Worm (Caenorhabditis elegans) whole organism, L1 larva: Measurements from ENCODE around the gene pbo-4.

Source experiments
- C16A3.4 ChIP-seq: fragments of 150-350 bp; optimal IDR thresholded peaks from 2 replicates; lab custom pipeline; 2014; ENCODE audit warnings: missing biosample characterization, missing genetic modification characterization
- F16B12.6 ChIP-seq: fragments of 150-350 bp; optimal IDR thresholded peaks from 2 replicates; lab custom pipeline; 2014; ENCODE audit warnings: missing biosample characterization, missing genetic modification characterization
- alr-1 ChIP-seq: fragments of 200-800 bp; sonication (Bioruptor generic); optimal IDR thresholded peaks from 2 replicates; lab custom pipeline; 2018; ENCODE audit warnings: borderline replicate concordance, mild to moderate bottlenecking, missing genetic modification characterization, missing compliant biosample characterization
- ama-1 ChIP-seq: fragments of 150-350 bp; optimal IDR thresholded peaks from 2 replicates; lab custom pipeline; 2014
- blmp-1 ChIP-seq: fragments of 150-350 bp; optimal IDR thresholded peaks from 2 replicates; lab custom pipeline; 2014; ENCODE audit warnings: missing biosample characterization, missing genetic modification characterization
- ceh-82 ChIP-seq, 3 experiments: fragments of 150-350 bp in 1 of 3; sonication (generic microtip) in 2 of 3; optimal IDR thresholded peaks; 2 replicates each; lab custom pipeline; 2014 to 2017; ENCODE audit warnings: missing biosample characterization in 3 of 3, missing genetic modification characterization in 3 of 3
- ceh-90 ChIP-seq: sonication (generic microtip); optimal IDR thresholded peaks from 2 replicates; lab custom pipeline; 2016; ENCODE audit warnings: missing genetic modification characterization, missing compliant biosample characterization
- efl-1 ChIP-seq, 4 experiments: fragments of 150-350 bp; optimal IDR thresholded peaks in 3 of 4; peaks in 1 of 4; 1 replicate in 1 of 4; 2 replicates in 3 of 4; lab custom pipeline; 2014; ENCODE audit warnings: missing biosample characterization in 2 of 4, missing genetic modification characterization in 2 of 4, missing genetic modification reagents in 2 of 4
- efl-3 ChIP-seq: fragments of 200-800 bp; sonication (Bioruptor generic); optimal IDR thresholded peaks from 2 replicates; lab custom pipeline; 2018; ENCODE audit warnings: mild to moderate bottlenecking, missing genetic modification characterization, missing compliant biosample characterization
- egl-13 ChIP-seq: sonication (generic microtip); optimal IDR thresholded peaks from 2 replicates; lab custom pipeline; 2016; ENCODE audit warnings: missing genotype, missing genetic modification reagents, missing genetic modification characterization, missing compliant biosample characterization
- elt-2 ChIP-seq: sonication (generic microtip); optimal IDR thresholded peaks from 2 replicates; lab custom pipeline; 2016; ENCODE audit warnings: missing genetic modification characterization, mild to moderate bottlenecking, inconsistent platforms, missing compliant biosample characterization, missing genetic modification reagents
- grh-1 ChIP-seq: fragments of 200-800 bp; sonication (Bioruptor generic); IDR thresholded peaks from 2 replicates; pipeline ENCODE4 v1.3.6; 2022; ENCODE audit warnings: missing genetic modification reagents, missing genetic modification characterization, missing compliant biosample characterization
- hlh-17 ChIP-seq: fragments of 200-800 bp; sonication (Bioruptor generic); optimal IDR thresholded peaks from 2 replicates; lab custom pipeline; 2018; ENCODE audit warnings: missing genetic modification characterization, mild to moderate bottlenecking, missing compliant biosample characterization, moderate library complexity, borderline replicate concordance
- hpl-2 ChIP-seq: fragments of 150-350 bp; optimal IDR thresholded peaks from 2 replicates; lab custom pipeline; 2014; ENCODE audit warnings: missing biosample characterization, missing genetic modification reagents, missing genetic modification characterization
- lin-15B ChIP-seq: fragments of 150-350 bp; sonication (generic microtip); optimal IDR thresholded peaks from 3 replicates; lab custom pipeline; 2014; ENCODE audit warnings: missing biosample characterization, missing genetic modification characterization
- lin-35 ChIP-seq, 2 experiments: fragments of 150-350 bp; optimal IDR thresholded peaks; 2 replicates each; lab custom pipeline; 2014; ENCODE audit warnings: missing biosample characterization in 2 of 2, missing genetic modification characterization in 2 of 2, missing genetic modification reagents in 2 of 2
- lir-3 ChIP-seq: sonication (generic microtip); optimal IDR thresholded peaks from 2 replicates; lab custom pipeline; 2016; ENCODE audit warnings: mild to moderate bottlenecking, missing genetic modification characterization, moderate library complexity, missing compliant biosample characterization; ENCODE audit not compliant: poor library complexity
- mdl-1 ChIP-seq, 2 experiments: fragments of 150-350 bp; optimal IDR thresholded peaks; 2 replicates each; lab custom pipeline; 2014 to 2017; ENCODE audit warnings: missing biosample characterization in 2 of 2, missing genetic modification characterization in 2 of 2, inconsistent platforms in 1 of 2
- mep-1 ChIP-seq: fragments of 150-350 bp; optimal IDR thresholded peaks from 2 replicates; lab custom pipeline; 2014; ENCODE audit warnings: missing biosample characterization, missing genetic modification characterization
- nhr-19 ChIP-seq: fragments of 200-800 bp; sonication (Bioruptor generic); conservative IDR thresholded peaks from 2 replicates; pipeline ENCODE4 v1.3.6; 2022; ENCODE audit warnings: missing genetic modification characterization, missing compliant biosample characterization
- nhr-28 ChIP-seq: fragments of 150-350 bp; optimal IDR thresholded peaks from 2 replicates; lab custom pipeline; 2014; ENCODE audit warnings: missing biosample characterization, missing genetic modification characterization
- nhr-77 ChIP-seq: fragments of 150-350 bp; optimal IDR thresholded peaks from 2 replicates; lab custom pipeline; 2014; ENCODE audit warnings: missing biosample characterization, missing genetic modification characterization
- nhr-84 ChIP-seq: sonication (generic microtip); optimal IDR thresholded peaks from 2 replicates; lab custom pipeline; 2017; ENCODE audit warnings: missing biosample characterization, missing genetic modification characterization
- pax-3 ChIP-seq: fragments of 200-800 bp; sonication (Bioruptor generic); optimal IDR thresholded peaks from 2 replicates; lab custom pipeline; 2018; ENCODE audit warnings: mild to moderate bottlenecking, missing genetic modification characterization, moderate library complexity, missing compliant biosample characterization
- skn-1 ChIP-seq: fragments of 150-350 bp; optimal IDR thresholded peaks from 2 replicates; lab custom pipeline; 2014; ENCODE audit warnings: missing biosample characterization, missing genetic modification characterization
- snu-23 ChIP-seq: sonication (generic microtip); optimal IDR thresholded peaks from 2 replicates; lab custom pipeline; 2016; ENCODE audit warnings: missing genetic modification characterization, missing compliant biosample characterization
- sptf-1 ChIP-seq: fragments of 150-350 bp; optimal IDR thresholded peaks from 2 replicates; lab custom pipeline; 2014; ENCODE audit warnings: missing biosample characterization, missing genetic modification characterization
- swsn-7 ChIP-seq: sonication (generic microtip); optimal IDR thresholded peaks from 2 replicates; lab custom pipeline; 2016; ENCODE audit warnings: missing genetic modification characterization, missing compliant biosample characterization
- unc-30 ChIP-seq: sonication (generic microtip); optimal IDR thresholded peaks from 2 replicates; lab custom pipeline; 2017; ENCODE audit warnings: missing biosample characterization, missing genetic modification characterization
- zip-4 ChIP-seq: fragments of 200-800 bp; sonication (Bioruptor generic); optimal IDR thresholded peaks from 2 replicates; lab custom pipeline; 2018; ENCODE audit warnings: mild to moderate bottlenecking, missing genetic modification characterization, moderate library complexity, missing compliant biosample characterization
- ztf-11 ChIP-seq, 2 experiments: sonication (generic microtip); optimal IDR thresholded peaks; 2 replicates each; lab custom pipeline; 2016 to 2017; ENCODE audit warnings: missing genetic modification characterization in 2 of 2, missing biosample characterization in 1 of 2, missing compliant biosample characterization in 1 of 2

Gene pbo-4

DNA sequence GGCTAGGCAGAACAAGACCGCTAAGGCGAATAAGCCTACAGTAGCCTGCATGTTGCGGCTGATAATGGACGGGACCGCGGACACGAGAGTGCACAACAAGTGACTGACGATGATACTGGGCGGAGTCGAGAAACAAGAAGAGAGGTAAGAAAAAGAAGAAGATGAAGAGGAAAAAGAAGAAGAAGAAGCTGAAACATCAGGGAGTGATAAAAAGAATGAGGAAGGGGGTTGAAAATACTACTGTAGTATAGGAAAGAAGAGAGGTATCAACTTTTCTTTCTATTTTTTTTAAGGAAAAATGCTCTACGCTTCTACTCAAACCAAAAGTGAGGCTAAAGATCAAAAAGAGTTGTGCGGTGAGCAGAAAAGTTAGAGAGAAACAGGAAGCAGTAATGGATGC, 5.1 kb upstream of the pbo-4 start, which contains the start of gene T21B6.3:
TSS of gene T21B6.3 (minus strand) at position 101 of the 400 bp plus-strand sequence.
- TF ChIP-seq lin-15B (tag; lab: Kevin White, UChicago) (no peak), efl-1 (optimal IDR thresholded peaks at IDR 0.05; lab: Kevin White, UChicago) (no peak), efl-1 (GFP tag; optimal IDR thresholded peaks at IDR 0.05 in 1 of 2; lab: Kevin White, UChicago) (peak in 1 of 2 experiments; percentile 41)

DNA sequence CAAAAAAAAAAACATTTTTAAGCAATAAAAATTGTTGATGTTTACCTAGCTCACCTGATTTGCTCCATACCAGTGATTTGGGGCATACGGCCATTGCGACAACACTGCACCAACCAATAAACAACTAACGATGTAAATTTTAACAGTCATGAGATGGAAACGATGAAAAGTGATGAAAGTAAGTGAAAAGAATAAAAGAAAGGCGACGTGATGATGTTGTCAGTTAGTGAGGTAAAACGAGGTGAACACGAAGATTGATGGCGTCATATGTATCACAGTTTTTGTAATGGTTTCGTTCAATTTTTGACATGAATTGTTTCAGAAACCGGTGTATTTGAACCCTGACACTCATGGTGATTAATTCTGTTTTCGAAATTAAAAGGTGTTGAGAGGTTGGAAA, 2.8 kb upstream of the pbo-4 start, which contains the start of gene K09C8.7:
TSS of gene K09C8.7 (minus strand) at position 226 of the 400 bp plus-strand sequence.
- TF ChIP-seq hpl-2 (GFP tag; lab: Kevin White, UChicago) (no peak), lin-35 (GFP tag; optimal IDR thresholded peaks at IDR 0.05; lab: Kevin White, UChicago) (peak in 1 of 2 experiments; percentile 9), efl-3 (GFP tag; lab: Kevin White, UChicago) (no peak), nhr-28 (tag; lab: Kevin White, UChicago) (no peak), ceh-82 (tag; optimal IDR thresholded peaks at IDR 0.05; lab: Kevin White, UChicago) (no peak), blmp-1 (tag; lab: Kevin White, UChicago) (peak; percentile 60)

DNA sequence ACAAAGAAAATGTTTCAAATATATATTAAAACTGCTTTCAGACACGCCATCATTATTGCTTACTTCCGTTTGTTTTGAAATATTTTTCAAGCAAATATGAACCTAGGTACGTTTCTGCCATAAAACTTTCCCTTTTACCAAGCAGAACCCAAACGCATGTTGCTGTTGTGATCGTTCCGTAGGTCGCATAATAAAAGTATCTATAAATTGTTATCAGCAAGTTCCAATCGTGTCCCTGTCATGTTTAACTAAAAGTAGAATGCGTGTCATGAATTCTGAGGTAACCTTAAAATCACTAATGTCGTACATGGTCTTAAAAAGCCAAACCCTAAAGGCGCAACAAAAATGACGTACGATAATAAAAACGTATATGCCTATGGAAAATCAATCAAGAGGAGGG, 2.0 kb upstream of the pbo-4 start:
- TF ChIP-seq skn-1 (tag; lab: Kevin White, UChicago): no peak
- no peak for TF ChIP-seq mdl-1 (tag; optimal IDR thresholded peaks at IDR 0.05; lab: Kevin White, UChicago)
- no peak for TF ChIP-seq alr-1 (tag; lab: Kevin White, UChicago)
- TF ChIP-seq lir-3 (tag; lab: Kevin White, UChicago): no peak

ce11 chrX:10956972-10957678, 3.2 kb downstream of the pbo-4 start:
- TF ChIP-seq elt-2 (tag; lab: Kevin White, UChicago) (peak; percentile 5), ztf-11 (tag; optimal IDR thresholded peaks at IDR 0.05; lab: Kevin White, UChicago) (no peak)

DNA sequence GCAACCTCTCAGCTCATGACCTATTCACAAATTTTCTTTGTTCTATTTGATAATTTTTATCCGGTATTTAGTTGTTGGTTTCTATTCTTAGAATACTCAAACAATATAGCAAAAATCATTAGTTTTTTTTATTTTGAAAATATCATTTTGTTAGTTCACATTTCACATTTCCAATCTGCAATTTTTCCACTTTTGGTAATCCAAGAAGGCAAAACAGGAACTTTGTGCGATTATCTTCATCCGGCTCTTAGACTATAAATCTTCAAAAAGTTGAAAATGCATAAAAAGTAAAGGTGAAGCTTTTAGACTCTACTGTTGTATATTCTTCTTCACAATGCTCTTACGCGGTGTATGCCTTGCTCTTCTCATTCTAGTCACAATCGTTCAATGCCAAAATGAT, 4.5 kb downstream of the pbo-4 start, which contains the start of gene nlp-19:
TSS of gene nlp-19 (plus strand) at position 301 of the 400 bp plus-strand sequence.
- TF ChIP-seq blmp-1 (tag; lab: Kevin White, UChicago): no peak
- no peak for TF ChIP-seq ama-1 (lab: Kevin White, UChicago)
- no peak for TF ChIP-seq sptf-1 (tag; lab: Kevin White, UChicago)
- no peak for TF ChIP-seq nhr-77 (tag; lab: Kevin White, UChicago)
- no peak for TF ChIP-seq F16B12.6 (tag; lab: Kevin White, UChicago)
- TF ChIP-seq egl-13: no peak
- no peak for TF ChIP-seq snu-23 (GFP tag; lab: Kevin White, UChicago)
- TF ChIP-seq hlh-17 (GFP tag; lab: Kevin White, UChicago): no peak
- TF ChIP-seq ceh-90 (tag; lab: Kevin White, UChicago): no peak
- no peak for TF ChIP-seq swsn-7 (tag; lab: Kevin White, UChicago)
- no peak for TF ChIP-seq nhr-19 (GFP tag; lab: Robert Waterston, UW)
- TF ChIP-seq grh-1 (GFP tag; lab: Robert Waterston, UW): no peak
- TF ChIP-seq, all 84 proteins: peak for 0

ce11 chrX:10959136-10959535, 5.2 kb downstream of the pbo-4 start, which contains the start of gene K09C8.2:
K09C8.2 (plus strand) TSS chrX:10959436.
- no peak for TF ChIP-seq blmp-1 (tag; lab: Kevin White, UChicago)
- TF ChIP-seq pax-3: no peak
- no peak for TF ChIP-seq sptf-1 (tag; lab: Kevin White, UChicago)
- TF ChIP-seq skn-1 (tag; lab: Kevin White, UChicago): no peak
- TF ChIP-seq mep-1 (tag; lab: Kevin White, UChicago): no peak
- no peak for TF ChIP-seq unc-30 (tag; lab: Kevin White, UChicago)
- no peak for TF ChIP-seq nhr-84 (tag; lab: Kevin White, UChicago)
- TF ChIP-seq C16A3.4 (tag; lab: Kevin White, UChicago): no peak
- no peak for TF ChIP-seq zip-4
